Worm (Caenorhabditis elegans) whole organism, L4 larva: Measurements from ENCODE around the gene rbd-1.
A peak's percentile ranks its signal among the peaks of the same experiment; 100 is the strongest.

Source experiments
- F44E2.7 ChIP-seq: fragments of 200-800 bp; sonication (Bioruptor generic); IDR thresholded peaks from 2 replicates; pipeline ENCODE4 v2.1.2; 2022; ENCODE audit warnings: missing genetic modification characterization, missing compliant biosample characterization
- F49E8.2 ChIP-seq: sonication (generic microtip); optimal IDR thresholded peaks from 2 replicates; lab custom pipeline; 2016; ENCODE audit warnings: missing compliant biosample characterization, mild to moderate bottlenecking, missing genetic modification characterization, borderline replicate concordance
- R02D3.7 ChIP-seq: fragments of 150-350 bp; sonication (generic microtip); optimal IDR thresholded peaks from 3 replicates; lab custom pipeline; 2014; ENCODE audit warnings: missing biosample characterization, missing genetic modification characterization
- Y105C5A.15 ChIP-seq: fragments of 200-800 bp; sonication (Bioruptor generic); IDR thresholded peaks from 2 replicates; pipeline ENCODE4 v1.3.6; 2022; ENCODE audit warnings: missing genetic modification characterization, missing compliant biosample characterization
- Y48G9A.11 ChIP-seq: fragments of 200-800 bp; sonication (Bioruptor generic); IDR thresholded peaks from 2 replicates; pipeline ENCODE4 v1.3.6; 2022; ENCODE audit warnings: missing genetic modification reagents, missing genetic modification characterization, missing compliant biosample characterization
- Y75B8A.6 ChIP-seq: fragments of 200-800 bp; sonication (Bioruptor generic); IDR thresholded peaks from 2 replicates; pipeline ENCODE4 v1.3.6; 2022; ENCODE audit warnings: missing genetic modification reagents, missing genetic modification characterization, missing compliant biosample characterization
- aly-2 ChIP-seq: sonication (generic microtip); optimal IDR thresholded peaks from 2 replicates; lab custom pipeline; 2018; ENCODE audit warnings: missing biosample characterization, missing genetic modification characterization
- ceh-20 ChIP-seq: fragments of 200-800 bp; sonication (Bioruptor generic); IDR thresholded peaks from 2 replicates; pipeline ENCODE4 v1.3.6; 2022; ENCODE audit warnings: missing genetic modification reagents, missing genetic modification characterization, missing compliant biosample characterization
- ceh-32 ChIP-seq: sonication (generic microtip); optimal IDR thresholded peaks from 2 replicates; lab custom pipeline; 2016; ENCODE audit warnings: mild to moderate bottlenecking, missing genetic modification characterization, missing compliant biosample characterization; ENCODE audit not compliant: poor library complexity
- cey-2 ChIP-seq: sonication (generic microtip); optimal IDR thresholded peaks from 3 replicates; lab custom pipeline; 2017; ENCODE audit warnings: missing genetic modification characterization, mild to moderate bottlenecking, missing compliant biosample characterization, antibody characterized with exemption, borderline replicate concordance; ENCODE audit not compliant: insufficient read depth
- ctbp-1 ChIP-seq: fragments of 200-800 bp; sonication (Bioruptor generic); IDR thresholded peaks from 2 replicates; pipeline ENCODE4 v1.3.6; 2022; ENCODE audit warnings: missing genetic modification reagents, missing genetic modification characterization, missing compliant biosample characterization
- daf-16 ChIP-seq, 3 experiments: sonication (generic microtip); optimal IDR thresholded peaks; 2 replicates each; lab custom pipeline; 2016 to 2017; ENCODE audit warnings: missing genetic modification characterization in 3 of 3, missing genetic modification reagents in 3 of 3, mild to moderate bottlenecking in 2 of 3, missing compliant biosample characterization in 2 of 3, missing biosample characterization in 1 of 3, moderate library complexity in 1 of 3
- dmd-6 ChIP-seq: fragments of 200-800 bp; sonication (Bioruptor generic); IDR thresholded peaks from 2 replicates; pipeline ENCODE4 v1.3.6; 2022; ENCODE audit warnings: missing genetic modification reagents, missing genetic modification characterization, missing compliant biosample characterization
- dmd-8 ChIP-seq: fragments of 200-800 bp; sonication (Bioruptor generic); IDR thresholded peaks from 2 replicates; pipeline ENCODE4 v1.3.6; 2022; ENCODE audit warnings: missing genetic modification characterization, missing compliant biosample characterization
- dmd-9 ChIP-seq: fragments of 200-800 bp; sonication (Bioruptor generic); IDR thresholded peaks from 2 replicates; pipeline ENCODE4 v1.3.6; 2022; ENCODE audit warnings: missing genetic modification reagents, missing genetic modification characterization, missing compliant biosample characterization
- dve-1 ChIP-seq: sonication (generic microtip); optimal IDR thresholded peaks from 2 replicates; lab custom pipeline; 2017; ENCODE audit warnings: antibody characterized with exemption, mild to moderate bottlenecking, missing genetic modification characterization, missing compliant biosample characterization; ENCODE audit not compliant: insufficient read depth
- fos-1 ChIP-seq: fragments of 150-350 bp; optimal IDR thresholded peaks from 2 replicates; lab custom pipeline; 2014; ENCODE audit warnings: missing biosample characterization, missing genetic modification characterization
- hif-1 ChIP-seq, 2 experiments: sonication (generic microtip); optimal IDR thresholded peaks; 2 replicates each; lab custom pipeline; 2016 to 2017; ENCODE audit warnings: missing compliant biosample characterization in 2 of 2, missing genetic modification characterization in 2 of 2, missing genetic modification reagents in 2 of 2, missing genotype in 2 of 2, mild to moderate bottlenecking in 1 of 2
- hlh-11 ChIP-seq: fragments of 200-800 bp; sonication (Bioruptor generic); optimal IDR thresholded peaks from 2 replicates; lab custom pipeline; 2018; ENCODE audit warnings: mild to moderate bottlenecking, missing genetic modification characterization, missing compliant biosample characterization
- hmg-1.1 ChIP-seq: fragments of 200-800 bp; sonication (Bioruptor generic); IDR thresholded peaks from 2 replicates; pipeline ENCODE4 v1.3.6; 2022; ENCODE audit warnings: missing genetic modification reagents, missing genetic modification characterization, missing compliant biosample characterization
- lin-39 ChIP-seq: fragments of 150-350 bp; optimal IDR thresholded peaks from 2 replicates; lab custom pipeline; 2014; ENCODE audit warnings: missing biosample characterization, missing genetic modification reagents, missing genetic modification characterization
- lir-3 ChIP-seq: sonication (generic microtip); optimal IDR thresholded peaks from 2 replicates; lab custom pipeline; 2016; ENCODE audit warnings: mild to moderate bottlenecking, missing genetic modification characterization, missing compliant biosample characterization
- lsy-2 ChIP-seq, 2 experiments: fragments of 150-350 bp in 1 of 2; sonication (generic microtip) in 1 of 2; optimal IDR thresholded peaks; 2 replicates each; lab custom pipeline; 2014 to 2017; ENCODE audit warnings: missing biosample characterization in 2 of 2, missing genetic modification characterization in 2 of 2
- mdl-1 ChIP-seq, 2 experiments: fragments of 150-350 bp in 1 of 2; sonication (generic microtip) in 1 of 2; optimal IDR thresholded peaks; 2 replicates each; lab custom pipeline; 2014 to 2017; ENCODE audit warnings: missing biosample characterization in 2 of 2, missing genetic modification characterization in 2 of 2
- mep-1 ChIP-seq: fragments of 150-350 bp; sonication (generic microtip); optimal IDR thresholded peaks from 3 replicates; lab custom pipeline; 2014; ENCODE audit warnings: missing biosample characterization, missing genetic modification characterization
- mes-2 ChIP-seq: sonication (generic microtip); optimal IDR thresholded peaks from 2 replicates; lab custom pipeline; 2016; ENCODE audit warnings: missing genotype, mild to moderate bottlenecking, missing genetic modification characterization, missing compliant biosample characterization; ENCODE audit not compliant: poor library complexity, severe bottlenecking
- mxl-2 ChIP-seq: fragments of 200-800 bp; sonication (Bioruptor generic); conservative IDR thresholded peaks from 2 replicates; pipeline ENCODE4 v1.3.6; 2022; ENCODE audit warnings: missing genetic modification reagents, missing genetic modification characterization, missing compliant biosample characterization
- mxl-3 ChIP-seq: fragments of 200-800 bp; sonication (Bioruptor generic); optimal IDR thresholded peaks from 2 replicates; lab custom pipeline; 2018; ENCODE audit warnings: mild to moderate bottlenecking, missing genetic modification characterization, missing compliant biosample characterization
- nhr-10 ChIP-seq: fragments of 150-350 bp; optimal IDR thresholded peaks from 2 replicates; lab custom pipeline; 2014; ENCODE audit warnings: missing biosample characterization, missing genetic modification characterization
- nhr-111 ChIP-seq: fragments of 200-800 bp; sonication (Bioruptor generic); optimal IDR thresholded peaks from 2 replicates; lab custom pipeline; 2018; ENCODE audit warnings: mild to moderate bottlenecking, missing genetic modification characterization, missing compliant biosample characterization
- nhr-237 ChIP-seq: sonication (generic microtip); optimal IDR thresholded peaks from 2 replicates; lab custom pipeline; 2017; ENCODE audit warnings: missing biosample characterization, missing genetic modification characterization
- nhr-25 ChIP-seq: sonication (generic microtip); optimal IDR thresholded peaks from 2 replicates; lab custom pipeline; 2017; ENCODE audit warnings: missing genetic modification characterization, mild to moderate bottlenecking, missing compliant biosample characterization, antibody characterized with exemption, moderate library complexity, borderline replicate concordance; ENCODE audit not compliant: insufficient read depth
- nhr-28 ChIP-seq: fragments of 150-350 bp; optimal IDR thresholded peaks from 2 replicates; lab custom pipeline; 2014; ENCODE audit warnings: missing biosample characterization, missing genetic modification characterization
- nhr-6 ChIP-seq: fragments of 150-350 bp; optimal IDR thresholded peaks from 2 replicates; lab custom pipeline; 2014; ENCODE audit warnings: missing biosample characterization, missing genetic modification characterization
- nhr-77 ChIP-seq: fragments of 150-350 bp; optimal IDR thresholded peaks from 2 replicates; lab custom pipeline; 2014; ENCODE audit warnings: missing biosample characterization, missing genetic modification characterization
- set-16 ChIP-seq: fragments of 200-800 bp; sonication (Bioruptor generic); IDR thresholded peaks from 2 replicates; pipeline ENCODE4 v1.3.6; 2022; ENCODE audit warnings: missing genetic modification reagents, missing genetic modification characterization, missing compliant biosample characterization
- snpc-4 ChIP-seq: fragments of 150-350 bp; optimal IDR thresholded peaks from 2 replicates; lab custom pipeline; 2014; ENCODE audit warnings: missing biosample characterization, missing genetic modification characterization
- spr-1 ChIP-seq: sonication (generic microtip); optimal IDR thresholded peaks from 2 replicates; lab custom pipeline; 2016; ENCODE audit warnings: mild to moderate bottlenecking, missing genetic modification characterization, missing compliant biosample characterization
- tra-1 ChIP-seq: fragments of 200-800 bp; sonication (Bioruptor generic); IDR thresholded peaks from 2 replicates; pipeline ENCODE4 v1.3.6; 2022; ENCODE audit warnings: missing genetic modification reagents, missing genetic modification characterization, missing compliant biosample characterization
- unc-130 ChIP-seq: sonication (generic microtip); optimal IDR thresholded peaks from 2 replicates; lab custom pipeline; 2016; ENCODE audit warnings: missing genetic modification reagents, missing genetic modification characterization, missing compliant biosample characterization
- unc-62 ChIP-seq, 3 experiments: fragments of 150-350 bp in 1 of 3; sonication (generic microtip); optimal IDR thresholded peaks in 2 of 3; peaks in 1 of 3; 1 replicate in 1 of 3; 2 replicates in 2 of 3; lab custom pipeline; 2014 to 2017; ENCODE audit warnings: missing biosample characterization in 3 of 3, missing genetic modification characterization in 3 of 3, missing genetic modification reagents in 3 of 3, missing genotype in 1 of 3
- zfp-2 ChIP-seq: sonication (generic microtip); optimal IDR thresholded peaks from 2 replicates; lab custom pipeline; 2016; ENCODE audit warnings: mild to moderate bottlenecking, missing genetic modification characterization, missing compliant biosample characterization
- zip-11 ChIP-seq: fragments of 200-800 bp; sonication (Bioruptor generic); IDR thresholded peaks from 2 replicates; pipeline ENCODE4 v1.3.6; 2022; ENCODE audit warnings: missing genetic modification characterization, missing compliant biosample characterization

Gene rbd-1

ce11 chrIV:12710996-12711395 lies 13.8 kb upstream of the rbd-1 start, which contains the start of gene C27D8.2:
Gene C27D8.2, plus strand, starts transcription at chrIV:12711217.
- TF ChIP-seq nhr-28 (tag; lab: Kevin White, UChicago) (peak; percentile 85), nhr-111 (GFP tag; lab: Kevin White, UChicago) (no peak), hlh-11 (peak; percentile 44), mxl-3 (GFP tag; lab: Kevin White, UChicago) (peak; percentile 92), mdl-1 (tag; optimal IDR thresholded peaks at IDR 0.05; lab: Kevin White, UChicago) (peak; percentile 12 to 86)

ce11 chrIV:12711644-12712043 lies 13.1 kb upstream of the rbd-1 start, which contains the start of gene C27D8.3:
Gene C27D8.3, minus strand, starts transcription at chrIV:12711744.
- TF ChIP-seq daf-16 (GFP tag; optimal IDR thresholded peaks at IDR 0.05; lab: Kevin White, UChicago) (no peak), daf-16 (tag; optimal IDR thresholded peaks at IDR 0.05; lab: Kevin White, UChicago) (no peak), Y75B8A.6 (GFP tag; lab: Robert Waterston, UW) (no peak), Y48G9A.11 (GFP tag; lab: Robert Waterston, UW) (no peak), nhr-237 (tag; lab: Kevin White, UChicago) (no peak), ceh-20 (GFP tag; lab: Robert Waterston, UW) (no peak), mxl-2 (GFP tag; lab: Robert Waterston, UW) (no peak), set-16 (no peak), nhr-6 (tag; lab: Kevin White, UChicago) (no peak), aly-2 (tag; lab: Kevin White, UChicago) (no peak)

- TF ChIP-seq lin-39 (no peak), nhr-28 (tag; lab: Kevin White, UChicago) (peak; percentile 93), dmd-8 (GFP tag; lab: Robert Waterston, UW) (no peak), lir-3 (tag; lab: Kevin White, UChicago) (no peak), spr-1 (no peak), unc-130 (GFP tag; lab: Kevin White, UChicago) (no peak), ctbp-1 (no peak), tra-1 (GFP tag; lab: Robert Waterston, UW) (peak; percentile 84), Y75B8A.6 (GFP tag; lab: Robert Waterston, UW) (no peak), Y105C5A.15 (GFP tag; lab: Robert Waterston, UW) (no peak), aly-2 (tag; lab: Kevin White, UChicago) (no peak), lsy-2 (tag; optimal IDR thresholded peaks at IDR 0.05; lab: Kevin White, UChicago) (peak in 1 of 2 experiments; percentile 65), zfp-2 (no peak), dve-1 (peak; percentile 71), fos-1 (tag; lab: Kevin White, UChicago) (no peak), hlh-11 (peak; percentile 87), hmg-1.1 (GFP tag; lab: Robert Waterston, UW) (no peak), nhr-10 (peak; percentile 66), nhr-77 (peak; percentile 40), unc-62 (GFP tag; optimal IDR thresholded peaks at IDR 0.05 in 1 of 2; lab: Kevin White, UChicago) (no peak), unc-62 (tag; optimal IDR thresholded peaks at IDR 0.05; lab: Kevin White, UChicago) (no peak), R02D3.7 (no peak), F49E8.2 (no peak), mdl-1 (tag; optimal IDR thresholded peaks at IDR 0.05; lab: Kevin White, UChicago) (peak; percentile 15 to 86), dmd-9 (GFP tag; lab: Robert Waterston, UW) (no peak), mep-1 (peak; percentile 64), ceh-32 (tag; lab: Kevin White, UChicago) (no peak), mxl-2 (GFP tag; lab: Robert Waterston, UW) (no peak), cey-2 (tag; lab: Kevin White, UChicago) (peak; percentile 69), zip-11 (GFP tag; lab: Robert Waterston, UW) (no peak), mxl-3 (GFP tag; lab: Kevin White, UChicago) (peak; percentile 78), ceh-20 (GFP tag; lab: Robert Waterston, UW) (0 out of 2 replicates have a peak, but pooled peaks have one; percentile 36), F44E2.7 (no peak), snpc-4 (no peak), hif-1 (tag; optimal IDR thresholded peaks at IDR 0.05; lab: Kevin White, UChicago) (no peak), nhr-237 (tag; lab: Kevin White, UChicago) (no peak), mes-2 (tag; lab: Kevin White, UChicago) (no peak), nhr-25 (tag; lab: Kevin White, UChicago) (peak; percentile 48), dmd-6 (GFP tag; lab: Robert Waterston, UW) (peak; percentile 67)
These were observed 8.8 kb upstream of the rbd-1 start for ce11 chrIV:12715947-12716382.
